Worm (Caenorhabditis elegans) whole organism, L1 larva: ENCODE measurements around the gene T21C9.11.

Experiments used
- blmp-1 ChIP-seq: fragments of 150-350 bp; optimal IDR thresholded peaks from 2 replicates; lab custom pipeline; 2014; ENCODE audit warnings: missing biosample characterization, missing genetic modification characterization
- ceh-63 ChIP-seq: fragments of 200-800 bp; sonication (Bioruptor generic); optimal IDR thresholded peaks from 2 replicates; lab custom pipeline; 2018; ENCODE audit warnings: mild to moderate bottlenecking, missing genetic modification characterization, missing compliant biosample characterization
- ceh-90 ChIP-seq: sonication (generic microtip); optimal IDR thresholded peaks from 2 replicates; lab custom pipeline; 2016; ENCODE audit warnings: missing genetic modification characterization, missing compliant biosample characterization
- ces-1 ChIP-seq: fragments of 150-350 bp; optimal IDR thresholded peaks from 2 replicates; lab custom pipeline; 2014; ENCODE audit warnings: missing biosample characterization, missing genetic modification reagents, missing genetic modification characterization
- dpl-1 ChIP-seq, 3 experiments: fragments of 150-350 bp in 2 of 3; sonication (generic microtip) in 1 of 3; optimal IDR thresholded peaks; 2 replicates each; lab custom pipeline; 2014 to 2017; ENCODE audit warnings: missing biosample characterization in 3 of 3, missing genetic modification characterization in 3 of 3, missing genetic modification reagents in 3 of 3
- dsc-1 ChIP-seq: sonication (generic microtip); optimal IDR thresholded peaks from 2 replicates; lab custom pipeline; 2016; ENCODE audit warnings: mild to moderate bottlenecking, missing genetic modification characterization, missing compliant biosample characterization
- efl-1 ChIP-seq, 4 experiments: fragments of 150-350 bp; optimal IDR thresholded peaks in 3 of 4; peaks in 1 of 4; 1 replicate in 1 of 4; 2 replicates in 3 of 4; lab custom pipeline; 2014; ENCODE audit warnings: missing biosample characterization in 2 of 4, missing genetic modification characterization in 2 of 4, missing genetic modification reagents in 2 of 4
- egl-13 ChIP-seq: sonication (generic microtip); optimal IDR thresholded peaks from 2 replicates; lab custom pipeline; 2016; ENCODE audit warnings: missing genotype, missing genetic modification reagents, missing genetic modification characterization, missing compliant biosample characterization
- egl-27 ChIP-seq, 2 experiments: fragments of 150-350 bp in 1 of 2; sonication (generic microtip); optimal IDR thresholded peaks; 3 replicates each; lab custom pipeline; 2017 to 2018; ENCODE audit warnings: missing biosample characterization in 2 of 2, missing genetic modification characterization in 2 of 2, missing genetic modification reagents in 2 of 2
- elt-2 ChIP-seq: sonication (generic microtip); optimal IDR thresholded peaks from 2 replicates; lab custom pipeline; 2016; ENCODE audit warnings: missing genetic modification characterization, mild to moderate bottlenecking, inconsistent platforms, missing compliant biosample characterization, missing genetic modification reagents
- elt-3 ChIP-seq, 6 experiments: fragments of 150-350 bp in 1 of 6; sonication (generic microtip); optimal IDR thresholded peaks; 2 replicates each; lab custom pipeline; 2017 to 2018; ENCODE audit warnings: missing biosample characterization in 6 of 6, missing genetic modification characterization in 6 of 6, inconsistent platforms in 1 of 6
- fkh-10 ChIP-seq: sonication (generic microtip); optimal IDR thresholded peaks from 2 replicates; lab custom pipeline; 2017; ENCODE audit warnings: missing biosample characterization, missing genetic modification reagents, missing genetic modification characterization
- fkh-8 ChIP-seq: sonication (generic microtip); optimal IDR thresholded peaks from 2 replicates; lab custom pipeline; 2016; ENCODE audit warnings: mild to moderate bottlenecking, missing genetic modification characterization, missing compliant biosample characterization
- grh-1 ChIP-seq: fragments of 200-800 bp; sonication (Bioruptor generic); IDR thresholded peaks from 2 replicates; pipeline ENCODE4 v1.3.6; 2022; ENCODE audit warnings: missing genetic modification reagents, missing genetic modification characterization, missing compliant biosample characterization
- hlh-4 ChIP-seq: sonication (generic microtip); optimal IDR thresholded peaks from 2 replicates; lab custom pipeline; 2016; ENCODE audit warnings: mild to moderate bottlenecking, missing genetic modification characterization, missing compliant biosample characterization
- hpl-2 ChIP-seq: fragments of 150-350 bp; optimal IDR thresholded peaks from 2 replicates; lab custom pipeline; 2014; ENCODE audit warnings: missing biosample characterization, missing genetic modification reagents, missing genetic modification characterization
- irx-1 ChIP-seq: sonication (generic microtip); optimal IDR thresholded peaks from 2 replicates; lab custom pipeline; 2016; ENCODE audit warnings: missing genetic modification characterization, missing compliant biosample characterization
- isw-1 ChIP-seq: fragments of 200-800 bp; sonication (Bioruptor generic); IDR thresholded peaks from 2 replicates; pipeline ENCODE4 v1.3.6; 2022; ENCODE audit warnings: missing genetic modification characterization, missing compliant biosample characterization
- jun-1 ChIP-seq: fragments of 150-350 bp; optimal IDR thresholded peaks from 2 replicates; lab custom pipeline; 2014; ENCODE audit warnings: missing biosample characterization, missing genetic modification reagents, missing genetic modification characterization
- lin-35 ChIP-seq, 2 experiments: fragments of 150-350 bp; optimal IDR thresholded peaks; 2 replicates each; lab custom pipeline; 2014; ENCODE audit warnings: missing biosample characterization in 2 of 2, missing genetic modification characterization in 2 of 2, missing genetic modification reagents in 2 of 2
- mab-9 ChIP-seq: fragments of 200-800 bp; sonication (Bioruptor generic); IDR thresholded peaks from 2 replicates; pipeline ENCODE4 v1.3.6; 2022; ENCODE audit warnings: missing genetic modification reagents, missing genetic modification characterization, missing compliant biosample characterization
- mef-2 ChIP-seq: fragments of 150-350 bp; optimal IDR thresholded peaks from 2 replicates; lab custom pipeline; 2014; ENCODE audit warnings: missing biosample characterization, missing genetic modification characterization
- mep-1 ChIP-seq: fragments of 150-350 bp; optimal IDR thresholded peaks from 2 replicates; lab custom pipeline; 2014; ENCODE audit warnings: missing biosample characterization, missing genetic modification characterization
- nhr-19 ChIP-seq: fragments of 200-800 bp; sonication (Bioruptor generic); conservative IDR thresholded peaks from 2 replicates; pipeline ENCODE4 v1.3.6; 2022; ENCODE audit warnings: missing genetic modification characterization, missing compliant biosample characterization
- nhr-20 ChIP-seq: sonication (generic microtip); optimal IDR thresholded peaks from 2 replicates; lab custom pipeline; 2016; ENCODE audit warnings: mild to moderate bottlenecking, missing genetic modification characterization, missing compliant biosample characterization
- nhr-28 ChIP-seq: fragments of 150-350 bp; optimal IDR thresholded peaks from 2 replicates; lab custom pipeline; 2014; ENCODE audit warnings: missing biosample characterization, missing genetic modification characterization
- nhr-71 ChIP-seq: sonication (generic microtip); optimal IDR thresholded peaks from 2 replicates; lab custom pipeline; 2016; ENCODE audit warnings: mild to moderate bottlenecking, missing genetic modification characterization, moderate library complexity, missing compliant biosample characterization
- nhr-76 ChIP-seq: sonication (generic microtip); optimal IDR thresholded peaks from 2 replicates; lab custom pipeline; 2017; ENCODE audit warnings: missing biosample characterization, missing genetic modification characterization
- nhr-77 ChIP-seq: fragments of 150-350 bp; optimal IDR thresholded peaks from 2 replicates; lab custom pipeline; 2014; ENCODE audit warnings: missing biosample characterization, missing genetic modification characterization
- nhr-85 ChIP-seq: sonication (generic microtip); peaks from one replicate; lab custom pipeline; 2016; ENCODE audit warnings: missing genetic modification characterization, inconsistent platforms, missing compliant biosample characterization
- rnt-1 ChIP-seq: sonication (generic microtip); optimal IDR thresholded peaks from 2 replicates; lab custom pipeline; 2016; ENCODE audit warnings: mild to moderate bottlenecking, missing genetic modification characterization, moderate library complexity, missing compliant biosample characterization
- skn-1 ChIP-seq: fragments of 150-350 bp; optimal IDR thresholded peaks from 2 replicates; lab custom pipeline; 2014; ENCODE audit warnings: missing biosample characterization, missing genetic modification characterization
- snu-23 ChIP-seq: sonication (generic microtip); optimal IDR thresholded peaks from 2 replicates; lab custom pipeline; 2016; ENCODE audit warnings: missing genetic modification characterization, missing compliant biosample characterization
- sox-4 ChIP-seq: sonication (generic microtip); optimal IDR thresholded peaks from 2 replicates; lab custom pipeline; 2016; ENCODE audit warnings: missing genetic modification characterization, missing compliant biosample characterization
- unc-130 ChIP-seq: fragments of 150-350 bp; optimal IDR thresholded peaks from 2 replicates; lab custom pipeline; 2017; ENCODE audit warnings: missing biosample characterization, missing genetic modification characterization, inconsistent platforms
- vab-15 ChIP-seq: sonication (generic microtip); optimal IDR thresholded peaks from 2 replicates; lab custom pipeline; 2017; ENCODE audit warnings: missing genotype, mild to moderate bottlenecking, missing genetic modification characterization, missing compliant biosample characterization
- ztf-11 ChIP-seq, 2 experiments: sonication (generic microtip); optimal IDR thresholded peaks; 2 replicates each; lab custom pipeline; 2016 to 2017; ENCODE audit warnings: missing genetic modification characterization in 2 of 2, missing biosample characterization in 1 of 2, missing compliant biosample characterization in 1 of 2

T21C9.11 gene

DNA sequence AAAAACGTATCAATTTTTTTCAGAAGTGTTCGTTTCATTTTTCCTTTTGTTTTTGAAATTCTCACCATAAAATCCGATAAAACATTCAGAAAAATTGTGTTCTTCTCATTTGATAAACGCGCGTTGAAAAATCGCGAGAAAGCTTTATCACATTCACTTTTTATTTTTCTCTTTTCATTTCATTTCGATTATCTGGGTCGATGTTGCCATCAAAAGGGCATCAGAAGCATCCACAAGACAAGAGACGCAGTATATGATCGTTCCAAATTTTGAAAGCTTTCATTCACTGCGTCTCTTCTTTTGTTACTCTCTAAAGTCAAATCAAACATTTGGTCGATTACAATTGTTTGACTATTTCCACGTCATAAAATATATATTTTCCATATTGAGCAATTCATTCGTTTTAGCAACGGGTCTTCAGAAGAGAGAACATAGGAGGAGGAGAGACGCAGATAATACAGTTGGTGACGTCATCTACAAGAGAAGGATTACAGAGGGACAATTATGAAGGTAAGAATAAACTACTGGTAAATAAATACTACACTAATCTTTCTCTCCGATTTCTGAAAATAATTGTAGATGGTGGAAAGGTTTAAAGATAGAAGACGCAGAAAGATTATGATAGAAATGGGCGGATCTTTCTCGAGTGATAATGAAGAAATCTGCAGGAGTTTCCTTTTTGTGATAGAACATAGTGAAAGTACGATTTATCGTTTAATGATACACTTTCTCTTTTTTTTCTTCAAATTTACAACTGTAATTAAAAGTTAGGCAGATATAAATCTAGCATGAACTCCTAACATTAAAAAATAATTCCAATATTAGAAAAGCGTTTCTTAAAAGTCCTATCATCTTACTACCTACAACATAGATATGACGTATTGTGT, 7.6 kb upstream of the T21C9.11 start, which contains the start of gene H27A22.1:
H27A22.1 (plus strand) TSS at position 505 of the 887 bp plus-strand sequence.
- no peak for TF ChIP-seq dsc-1 (tag; lab: Kevin White, UChicago)
- no peak for TF ChIP-seq hpl-2 (GFP tag; lab: Kevin White, UChicago)
- no peak for TF ChIP-seq mab-9 (GFP tag; lab: Robert Waterston, UW)
- no peak for TF ChIP-seq nhr-76
- TF ChIP-seq grh-1, result no peak
- TF ChIP-seq mep-1 (tag; lab: Kevin White, UChicago), result no peak
- no peak for TF ChIP-seq dpl-1 (GFP tag; optimal IDR thresholded peaks at IDR 0.05; lab: Kevin White, UChicago)
- TF ChIP-seq nhr-71, result no peak
- no peak for TF ChIP-seq jun-1 (tag; lab: Kevin White, UChicago)
- no peak for TF ChIP-seq efl-1 (optimal IDR thresholded peaks at IDR 0.05; lab: Kevin White, UChicago)
- no peak for TF ChIP-seq efl-1 (GFP tag; optimal IDR thresholded peaks at IDR 0.05 in 1 of 2; lab: Kevin White, UChicago)
- TF ChIP-seq nhr-85 (tag; lab: Kevin White, UChicago), result peak; percentile 62
- no peak for TF ChIP-seq rnt-1
- no peak for TF ChIP-seq irx-1 (tag; lab: Kevin White, UChicago)
- TF ChIP-seq nhr-28, result no peak
- no peak for TF ChIP-seq ces-1 (GFP tag; lab: Kevin White, UChicago)
- peak; percentile 98 for TF ChIP-seq blmp-1
- no peak for TF ChIP-seq ztf-11 (tag; optimal IDR thresholded peaks at IDR 0.05; lab: Kevin White, UChicago)
- TF ChIP-seq, all 84 proteins: peak for 2

DNA sequence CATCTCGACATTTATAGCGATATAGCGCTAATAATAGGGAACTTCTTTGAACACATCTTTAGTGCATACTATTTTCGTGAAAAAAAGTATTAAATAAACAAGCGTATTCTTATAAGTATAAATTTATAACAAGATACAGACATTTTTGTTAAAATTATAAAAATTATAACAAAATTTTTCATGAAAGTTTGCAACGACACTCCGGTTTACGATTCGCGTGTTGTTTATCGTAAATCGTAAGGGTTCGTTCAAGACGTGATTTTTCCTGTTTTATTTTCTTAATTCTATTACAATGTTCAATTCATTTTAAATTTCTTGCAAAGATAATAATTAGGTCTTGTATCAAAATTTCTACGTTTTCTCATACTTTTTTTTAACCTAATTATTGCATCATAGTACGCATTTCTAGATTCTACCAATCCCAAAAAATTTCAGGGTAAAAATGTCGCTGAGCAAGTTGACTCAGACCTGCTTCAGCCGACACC, 4.0 kb upstream of the T21C9.11 start, which contains the start of gene scpl-4:
scpl-4 (plus strand) TSS at position 435 of the 485 bp plus-strand sequence.
- TF ChIP-seq isw-1 (GFP tag; lab: Robert Waterston, UW) (no peak), dpl-1 (GFP tag; optimal IDR thresholded peaks at IDR 0.05; lab: Kevin White, UChicago) (peak in 1 of 3 experiments; percentile 30), lin-35 (GFP tag; optimal IDR thresholded peaks at IDR 0.05; lab: Kevin White, UChicago) (peak in 1 of 2 experiments; percentile 26), hlh-4 (tag; lab: Kevin White, UChicago) (no peak), skn-1 (tag; lab: Kevin White, UChicago) (no peak), snu-23 (no peak), mef-2 (tag; lab: Kevin White, UChicago) (no peak), sox-4 (tag; lab: Kevin White, UChicago) (no peak), elt-2 (no peak), fkh-8 (tag; lab: Kevin White, UChicago) (no peak), unc-130 (tag; lab: Kevin White, UChicago) (no peak), ceh-90 (tag; lab: Kevin White, UChicago) (no peak), fkh-10 (GFP tag; lab: Kevin White, UChicago) (no peak), blmp-1 (peak; percentile 12), jun-1 (tag; lab: Kevin White, UChicago) (no peak), mep-1 (tag; lab: Kevin White, UChicago) (no peak), ztf-11 (tag; optimal IDR thresholded peaks at IDR 0.05; lab: Kevin White, UChicago) (no peak), nhr-20 (tag; lab: Kevin White, UChicago) (no peak), egl-13 (tag; lab: Kevin White, UChicago) (no peak), rnt-1 (no peak), egl-27 (tag; optimal IDR thresholded peaks at IDR 0.05; lab: Kevin White, UChicago) (no peak), elt-3 (tag; optimal IDR thresholded peaks at IDR 0.05; lab: Kevin White, UChicago) (no peak), nhr-71 (no peak), efl-1 (optimal IDR thresholded peaks at IDR 0.05; lab: Kevin White, UChicago) (peak in 1 of 2 experiments; percentile 1), efl-1 (GFP tag; optimal IDR thresholded peaks at IDR 0.05 in 1 of 2; lab: Kevin White, UChicago) (no peak), nhr-19 (no peak), nhr-77 (tag; lab: Kevin White, UChicago) (no peak), ceh-63 (GFP tag; lab: Kevin White, UChicago) (no peak), vab-15 (tag; lab: Kevin White, UChicago) (no peak)
